Fruit fly (Drosophila melanogaster) whole organism, prepupa: ENCODE data around the gene HDAC4.
A peak's percentile ranks its signal among the peaks of the same experiment; 100 is the strongest.

Experiments used
- Blimp-1 ChIP-seq: fragments of 200-800 bp; sonication (Bioruptor generic); optimal IDR thresholded peaks from 3 replicates; lab custom pipeline; 2017; ENCODE audit warnings: missing biosample characterization, missing genetic modification characterization, mild to moderate bottlenecking, moderate library complexity, missing genetic modification reagents
- CG10631 ChIP-seq: fragments of 200-800 bp; sonication (Bioruptor generic); optimal IDR thresholded peaks from 2 replicates; lab custom pipeline; 2016; ENCODE audit warnings: missing biosample characterization, missing genetic modification characterization
- CG10669 ChIP-seq: fragments of 200-800 bp; sonication (Bioruptor generic); optimal IDR thresholded peaks from 3 replicates; lab custom pipeline; 2018; ENCODE audit warnings: missing biosample characterization, mild to moderate bottlenecking, missing genetic modification characterization, moderate library complexity
- CG11294 ChIP-seq: fragments of 200-800 bp; sonication (Bioruptor generic); IDR thresholded peaks from 2 replicates; pipeline ENCODE4 v1.3.6; 2022; ENCODE audit warnings: missing biosample characterization, missing genetic modification characterization
- CG11762 ChIP-seq: fragments of 200-800 bp; sonication (Bioruptor generic); optimal IDR thresholded peaks from 3 replicates; lab custom pipeline; 2016; ENCODE audit warnings: missing biosample characterization, missing genetic modification characterization; ENCODE audit not compliant: insufficient read depth
- CG11902 ChIP-seq: fragments of 200-800 bp; sonication (Bioruptor generic); optimal IDR thresholded peaks from 3 replicates; lab custom pipeline; 2016; ENCODE audit warnings: missing biosample characterization, missing genetic modification characterization
- CG15336 ChIP-seq: fragments of 200-800 bp; sonication (Bioruptor generic); IDR thresholded peaks from 2 replicates; pipeline ENCODE4 v1.3.6; 2022; ENCODE audit warnings: missing biosample characterization, missing genetic modification characterization
- CG1621 ChIP-seq: fragments of 200-800 bp; sonication (Bioruptor generic); optimal IDR thresholded peaks from 3 replicates; lab custom pipeline; 2018; ENCODE audit warnings: missing biosample characterization, mild to moderate bottlenecking, missing genetic modification characterization
- CG3032 ChIP-seq: fragments of 200-800 bp; optimal IDR thresholded peaks from 2 replicates; lab custom pipeline; 2019; ENCODE audit warnings: missing biosample characterization, mild to moderate bottlenecking, missing genetic modification characterization, moderate library complexity
- CG31627 ChIP-seq: fragments of 200-800 bp; sonication (Bioruptor generic); optimal IDR thresholded peaks from 3 replicates; lab custom pipeline; 2016; ENCODE audit warnings: missing biosample characterization, missing genetic modification characterization
- CG32006 ChIP-seq: fragments of 200-800 bp; sonication (Bioruptor generic); optimal IDR thresholded peaks from 3 replicates; lab custom pipeline; 2017; ENCODE audit warnings: missing biosample characterization, mild to moderate bottlenecking, missing genetic modification characterization
- CG34406 ChIP-seq: fragments of 200-800 bp; sonication (Bioruptor generic); optimal IDR thresholded peaks from 3 replicates; lab custom pipeline; 2016; ENCODE audit warnings: missing biosample characterization, missing genetic modification characterization
- CG4318 ChIP-seq: fragments of 200-800 bp; sonication (Bioruptor generic); optimal IDR thresholded peaks from 3 replicates; lab custom pipeline; 2017; ENCODE audit warnings: missing biosample characterization, mild to moderate bottlenecking, missing genetic modification characterization
- CG6163 ChIP-seq: fragments of 200-800 bp; sonication (Bioruptor generic); IDR thresholded peaks from 3 replicates; pipeline ENCODE4 v1.3.6; 2022; ENCODE audit warnings: missing biosample characterization, missing genetic modification characterization
- CG6276 ChIP-seq: fragments of 200-800 bp; sonication (Bioruptor generic); optimal IDR thresholded peaks from 2 replicates; lab custom pipeline; 2017; ENCODE audit warnings: missing biosample characterization, mild to moderate bottlenecking, missing genetic modification characterization
- CG6792 ChIP-seq: fragments of 200-800 bp; sonication (Bioruptor generic); optimal IDR thresholded peaks from 3 replicates; lab custom pipeline; 2016; ENCODE audit warnings: missing biosample characterization, missing genetic modification characterization
- CG6808 ChIP-seq: fragments of 200-800 bp; sonication (Bioruptor generic); optimal IDR thresholded peaks from 3 replicates; lab custom pipeline; 2017; ENCODE audit warnings: missing biosample characterization, missing genetic modification characterization, mild to moderate bottlenecking, moderate library complexity, missing genetic modification reagents
- CG6854 ChIP-seq: fragments of 200-800 bp; sonication (Bioruptor generic); optimal IDR thresholded peaks from 2 replicates; lab custom pipeline; 2017; ENCODE audit warnings: missing biosample characterization, mild to moderate bottlenecking, missing genetic modification characterization
- CG7368 ChIP-seq: fragments of 200-800 bp; sonication (Bioruptor generic); optimal IDR thresholded peaks from 3 replicates; lab custom pipeline; 2016; ENCODE audit warnings: missing biosample characterization, missing genetic modification characterization
- CG8119 ChIP-seq: fragments of 200-800 bp; sonication (Bioruptor generic); IDR thresholded peaks from 3 replicates; pipeline ENCODE4 v1.3.6; 2022; ENCODE audit warnings: missing biosample characterization, missing genetic modification characterization
- CG8319 ChIP-seq: fragments of 200-800 bp; sonication (Bioruptor generic); optimal IDR thresholded peaks from 3 replicates; lab custom pipeline; 2016; ENCODE audit warnings: missing biosample characterization, missing genetic modification characterization
- CG8632 ChIP-seq: fragments of 200-800 bp; sonication (Bioruptor generic); optimal IDR thresholded peaks from 3 replicates; lab custom pipeline; 2016; ENCODE audit warnings: missing biosample characterization, missing genetic modification characterization
- CG9139 ChIP-seq: fragments of 200-800 bp; sonication (Bioruptor generic); optimal IDR thresholded peaks from 3 replicates; lab custom pipeline; 2017; ENCODE audit warnings: missing biosample characterization, mild to moderate bottlenecking, missing genetic modification characterization
- Eip75B ChIP-seq: fragments of 200-800 bp; sonication (Bioruptor generic); optimal IDR thresholded peaks from 3 replicates; lab custom pipeline; 2016; ENCODE audit warnings: missing biosample characterization, missing genetic modification characterization
- Eip78C ChIP-seq: fragments of 200-800 bp; sonication (Bioruptor generic); peaks from one replicate; lab custom pipeline; 2016; ENCODE audit warnings: missing biosample characterization, missing genetic modification characterization
- Eip93F ChIP-seq: fragments of 200-800 bp; sonication (Bioruptor generic); optimal IDR thresholded peaks from 2 replicates; lab custom pipeline; 2016; ENCODE audit warnings: missing biosample characterization, mild to moderate bottlenecking, missing genetic modification characterization
- Ets21C ChIP-seq: fragments of 200-800 bp; sonication (Bioruptor generic); optimal IDR thresholded peaks from 3 replicates; lab custom pipeline; 2016; ENCODE audit warnings: missing biosample characterization, missing genetic modification characterization
- Ets96B ChIP-seq: fragments of 200-800 bp; optimal IDR thresholded peaks from 2 replicates; lab custom pipeline; 2019; ENCODE audit warnings: missing biosample characterization, mild to moderate bottlenecking, missing genetic modification characterization, moderate library complexity
- Gug ChIP-seq: fragments of 200-800 bp; sonication (Bioruptor generic); IDR thresholded peaks from 2 replicates; pipeline ENCODE4 v1.3.6; 2022; ENCODE audit warnings: missing biosample characterization, missing genetic modification characterization
- Hr38 ChIP-seq: sonication (Bioruptor generic); optimal IDR thresholded peaks from 2 replicates; lab custom pipeline; 2016; ENCODE audit warnings: missing biosample characterization, missing genetic modification characterization
- Hr39 ChIP-seq: fragments of 200-800 bp; sonication (Bioruptor generic); optimal IDR thresholded peaks from 2 replicates; lab custom pipeline; 2016; ENCODE audit warnings: missing biosample characterization, missing genetic modification characterization
- Hr4 ChIP-seq: fragments of 200-800 bp; sonication (Bioruptor generic); optimal IDR thresholded peaks from 3 replicates; lab custom pipeline; 2016; ENCODE audit warnings: missing biosample characterization, missing genetic modification characterization
- Lpt ChIP-seq: fragments of 200-800 bp; sonication (Bioruptor generic); optimal IDR thresholded peaks from 3 replicates; lab custom pipeline; 2016; ENCODE audit warnings: missing biosample characterization, missing genetic modification characterization
- Met ChIP-seq: fragments of 200-800 bp; sonication (Bioruptor generic); optimal IDR thresholded peaks from 3 replicates; lab custom pipeline; 2016; ENCODE audit warnings: missing biosample characterization, missing genetic modification characterization
- OdsH ChIP-seq: fragments of 200-800 bp; sonication (Bioruptor generic); optimal IDR thresholded peaks from 3 replicates; lab custom pipeline; 2016; ENCODE audit warnings: missing biosample characterization, missing genetic modification characterization
- Sox102F ChIP-seq: fragments of 200-800 bp; sonication (Bioruptor generic); optimal IDR thresholded peaks from 2 replicates; lab custom pipeline; 2016; ENCODE audit warnings: missing biosample characterization, mild to moderate bottlenecking, missing genetic modification characterization
- Sox14 ChIP-seq: fragments of 200-800 bp; sonication (Bioruptor generic); optimal IDR thresholded peaks from 3 replicates; lab custom pipeline; 2016; ENCODE audit warnings: missing biosample characterization, missing genetic modification characterization
- Sox15 ChIP-seq: fragments of 200-800 bp; sonication (Bioruptor generic); optimal IDR thresholded peaks from 3 replicates; lab custom pipeline; 2016; ENCODE audit warnings: missing biosample characterization, missing genetic modification characterization
- acj6 ChIP-seq: fragments of 200-800 bp; sonication (Bioruptor generic); optimal IDR thresholded peaks from 3 replicates; lab custom pipeline; 2016; ENCODE audit warnings: missing biosample characterization, missing genetic modification characterization
- cyc ChIP-seq: fragments of 200-800 bp; sonication (Bioruptor generic); optimal IDR thresholded peaks from 3 replicates; lab custom pipeline; 2016; ENCODE audit warnings: missing biosample characterization, missing genetic modification characterization
- dac ChIP-seq: fragments of 200-800 bp; sonication (Bioruptor generic); optimal IDR thresholded peaks from 2 replicates; lab custom pipeline; 2017; ENCODE audit warnings: missing biosample characterization, mild to moderate bottlenecking, missing genetic modification characterization
- eg ChIP-seq: fragments of 200-800 bp; sonication (Bioruptor generic); IDR thresholded peaks from 3 replicates; pipeline ENCODE4 v1.3.6; 2022; ENCODE audit warnings: missing biosample characterization, missing genetic modification characterization
- esn ChIP-seq: fragments of 200-800 bp; sonication (Bioruptor generic); optimal IDR thresholded peaks from 2 replicates; lab custom pipeline; 2016; ENCODE audit warnings: missing biosample characterization, mild to moderate bottlenecking, missing genetic modification characterization, moderate library complexity
- fd85E ChIP-seq: fragments of 200-800 bp; sonication (Bioruptor generic); optimal IDR thresholded peaks from 3 replicates; lab custom pipeline; 2016; ENCODE audit warnings: missing biosample characterization, missing genetic modification characterization
- lz ChIP-seq: fragments of 200-800 bp; sonication (Bioruptor generic); optimal IDR thresholded peaks from 3 replicates; lab custom pipeline; 2016; ENCODE audit warnings: missing biosample characterization, missing genetic modification characterization
- net ChIP-seq: fragments of 200-800 bp; sonication (Bioruptor generic); optimal IDR thresholded peaks from 3 replicates; lab custom pipeline; 2016; ENCODE audit warnings: missing biosample characterization, missing genetic modification characterization
- pdm3 ChIP-seq: fragments of 200-800 bp; sonication (Bioruptor generic); optimal IDR thresholded peaks from 3 replicates; lab custom pipeline; 2016; ENCODE audit warnings: missing biosample characterization, missing genetic modification characterization
- spab ChIP-seq: fragments of 200-800 bp; sonication (Bioruptor generic); optimal IDR thresholded peaks from 2 replicates; lab custom pipeline; 2017; ENCODE audit warnings: missing biosample characterization, mild to moderate bottlenecking, missing genetic modification characterization, missing genetic modification reagents
- ss ChIP-seq, 2 experiments: fragments of 200-800 bp; sonication (Bioruptor generic); optimal IDR thresholded peaks; 2 replicates in 1 of 2; 3 replicates in 1 of 2; lab custom pipeline; 2017 to 2018; ENCODE audit warnings: mild to moderate bottlenecking in 2 of 2, missing biosample characterization in 2 of 2, missing genetic modification characterization in 2 of 2, moderate library complexity in 1 of 2
- svp ChIP-seq: fragments of 200-800 bp; sonication (Bioruptor generic); peaks from one replicate; lab custom pipeline; 2016; ENCODE audit warnings: missing biosample characterization, missing genetic modification characterization
- topi ChIP-seq: fragments of 200-800 bp; sonication (Bioruptor generic); optimal IDR thresholded peaks from 3 replicates; lab custom pipeline; 2016; ENCODE audit warnings: missing biosample characterization, missing genetic modification characterization
- vri ChIP-seq: fragments of 200-800 bp; sonication (Bioruptor generic); optimal IDR thresholded peaks from 3 replicates; lab custom pipeline; 2016; ENCODE audit warnings: missing biosample characterization, mild to moderate bottlenecking, missing genetic modification characterization

The HDAC4 gene

dm6 chrX:13319376-13319883 is 34.0 kb upstream of the HDAC4 start:
- TF ChIP-seq Lpt (GFP tag; lab: Kevin White, UChicago) (peak; percentile 62), acj6 (peak; percentile 57), CG7368 (GFP tag; lab: Kevin White, UChicago) (peak; percentile 76), Ets21C (GFP tag; lab: Kevin White, UChicago) (no peak), Hr4 (peak; percentile 37), CG6163 (GFP tag; lab: Robert Waterston, UW) (peak; percentile 72; the same call in 2 of the 3 replicates), spab (GFP tag; lab: Kevin White, UChicago) (peak; percentile 87), Eip93F (GFP tag; lab: Kevin White, UChicago) (peak; percentile 65), OdsH (GFP tag; lab: Kevin White, UChicago) (peak; percentile 70), Eip78C (GFP tag; lab: Kevin White, UChicago) (peak; percentile 85), CG11762 (peak; percentile 59), net (GFP tag; lab: Kevin White, UChicago) (peak; percentile 81), fd85E (no peak), CG1621 (tag; lab: Kevin White, UChicago) (peak; percentile 80), Hr39 (GFP tag; lab: Kevin White, UChicago) (no peak), Blimp-1 (peak; percentile 75), esn (GFP tag; lab: Kevin White, UChicago) (peak; percentile 53), Sox15 (no peak), topi (GFP tag; lab: Kevin White, UChicago) (peak; percentile 65), CG6276 (peak; percentile 96), svp (peak; percentile 83), CG4318 (peak; percentile 54), CG8319 (GFP tag; lab: Kevin White, UChicago) (peak; percentile 41), Hr38 (no peak), Sox14 (peak; percentile 49), CG6792 (GFP tag; lab: Kevin White, UChicago) (peak; percentile 28), CG10631 (peak; percentile 19), CG15336 (GFP tag; lab: Robert Waterston, UW) (peak; percentile 81), CG8632 (GFP tag; lab: Kevin White, UChicago) (peak; percentile 72), CG32006 (GFP tag; lab: Kevin White, UChicago) (peak; percentile 83), pdm3 (GFP tag; lab: Kevin White, UChicago) (peak; percentile 45), Eip75B (GFP tag; lab: Kevin White, UChicago) (peak; percentile 18), CG8119 (peak; percentile 79), CG34406 (peak; percentile 64), Met (GFP tag; lab: Kevin White, UChicago) (peak; percentile 67), vri (GFP tag; lab: Kevin White, UChicago) (peak; percentile 47), Gug (peak; percentile 32; the same call in 1 of the 2 replicates), CG6808 (GFP tag; lab: Kevin White, UChicago) (peak; percentile 94), lz (peak; percentile 32), CG31627 (GFP tag; lab: Kevin White, UChicago) (no peak), CG11294 (GFP tag; lab: Robert Waterston, UW) (no peak), CG11902 (GFP tag; lab: Kevin White, UChicago) (no peak), cyc (GFP tag; lab: Kevin White, UChicago) (peak; percentile 27), eg (peak; percentile 72), CG3032 (tag; lab: Kevin White, UChicago) (peak; percentile 86), Ets96B (tag; lab: Kevin White, UChicago) (peak; percentile 89), CG9139 (peak; percentile 98), Sox102F (GFP tag; lab: Kevin White, UChicago) (peak; percentile 65), dac (GFP tag; lab: Kevin White, UChicago) (peak; percentile 65), CG6854 (GFP tag; lab: Kevin White, UChicago) (peak; percentile 98), ss (GFP tag; optimal IDR thresholded peaks at IDR 0.05; lab: Kevin White, UChicago) (peak; percentile 99), CG10669 (GFP tag; lab: Kevin White, UChicago) (peak; percentile 89)
